Fruit fly (Drosophila melanogaster) whole organism, embryonic: Measurements from ENCODE around the gene Alg9.

Source experiments
- Blimp-1 ChIP-seq: fragments of 200-800 bp; sonication (Bioruptor generic); optimal IDR thresholded peaks from 3 replicates; lab custom pipeline; 2018; ENCODE audit warnings: missing biosample characterization, missing genetic modification characterization, mild to moderate bottlenecking, moderate library complexity, missing genetic modification reagents
- CG11504 ChIP-seq: fragments of 200-800 bp; sonication (Bioruptor generic); optimal IDR thresholded peaks from 3 replicates; lab custom pipeline; 2019; ENCODE audit warnings: missing biosample characterization, mild to moderate bottlenecking, missing genetic modification characterization, moderate library complexity
- CG11695 ChIP-seq: fragments of 200-800 bp; sonication (Bioruptor generic); IDR thresholded peaks from 3 replicates; pipeline ENCODE4 v1.3.6; 2022; ENCODE audit warnings: missing biosample characterization, missing genetic modification characterization
- CG13894 ChIP-seq: fragments of 200-800 bp; sonication (Bioruptor generic); optimal IDR thresholded peaks from 3 replicates; lab custom pipeline; 2018; ENCODE audit warnings: missing biosample characterization, mild to moderate bottlenecking, missing genetic modification characterization, moderate library complexity
- CG14710 ChIP-seq: fragments of 200-800 bp; sonication (Bioruptor generic); optimal IDR thresholded peaks from 3 replicates; lab custom pipeline; 2019; ENCODE audit warnings: missing biosample characterization, mild to moderate bottlenecking, missing genetic modification characterization, moderate library complexity
- CG15696 ChIP-seq: fragments of 200-800 bp; sonication (Bioruptor generic); optimal IDR thresholded peaks from 2 replicates; lab custom pipeline; 2019; ENCODE audit warnings: missing biosample characterization, mild to moderate bottlenecking, missing genetic modification characterization, moderate library complexity
- CG18011 ChIP-seq: fragments of 200-800 bp; sonication (Bioruptor generic); optimal IDR thresholded peaks from 2 replicates; lab custom pipeline; 2017; ENCODE audit warnings: missing biosample characterization, missing genetic modification characterization, mild to moderate bottlenecking, moderate library complexity, missing genotype
- CG2120 ChIP-seq: fragments of 200-800 bp; sonication (Bioruptor generic); optimal IDR thresholded peaks from 3 replicates; lab custom pipeline; 2016; ENCODE audit warnings: missing biosample characterization, missing genetic modification characterization
- CG30431 ChIP-seq: fragments of 200-800 bp; sonication (Bioruptor generic); optimal IDR thresholded peaks from 2 replicates; lab custom pipeline; 2017; ENCODE audit warnings: missing biosample characterization, missing genetic modification characterization
- CG32767 ChIP-seq: fragments of 200-800 bp; sonication (Bioruptor generic); IDR thresholded peaks from 2 replicates; pipeline ENCODE4 v1.3.6; 2022; ENCODE audit warnings: missing biosample characterization, missing genetic modification characterization
- CG3838 ChIP-seq: fragments of 200-800 bp; sonication (Bioruptor generic); optimal IDR thresholded peaks from 3 replicates; lab custom pipeline; 2016; ENCODE audit warnings: missing biosample characterization, missing genetic modification characterization
- CG4730 ChIP-seq: fragments of 200-800 bp; sonication (Bioruptor generic); IDR thresholded peaks from 2 replicates; pipeline ENCODE4 v1.3.6; 2022; ENCODE audit warnings: missing biosample characterization, missing genetic modification characterization
- CG6654 ChIP-seq: fragments of 200-800 bp; sonication (Bioruptor generic); optimal IDR thresholded peaks from 2 replicates; lab custom pipeline; 2017; ENCODE audit warnings: missing biosample characterization, mild to moderate bottlenecking, missing genetic modification characterization
- CG6689 ChIP-seq: fragments of 200-800 bp; sonication (Bioruptor generic); IDR thresholded peaks from 2 replicates; pipeline ENCODE4 v1.3.6; 2022; ENCODE audit warnings: missing biosample characterization, missing genetic modification characterization
- CG6765 ChIP-seq: fragments of 200-800 bp; sonication (Bioruptor generic); optimal IDR thresholded peaks from 3 replicates; lab custom pipeline; 2017; ENCODE audit warnings: missing biosample characterization, mild to moderate bottlenecking, missing genetic modification characterization
- CG8290 ChIP-seq, 3 experiments: fragments of 200-800 bp; sonication (Bioruptor generic); optimal IDR thresholded peaks; 2 replicates each; lab custom pipeline; 2016 to 2019; ENCODE audit warnings: missing biosample characterization in 3 of 3, missing genetic modification characterization in 3 of 3, mild to moderate bottlenecking in 2 of 3, moderate library complexity in 1 of 3
- CG8478 ChIP-seq: fragments of >200 bp; optimal IDR thresholded peaks from 2 replicates; lab custom pipeline; 2018
- CG8944 ChIP-seq: fragments of 200-800 bp; sonication (Bioruptor generic); optimal IDR thresholded peaks from 3 replicates; lab custom pipeline; 2016; ENCODE audit warnings: missing biosample characterization, missing genetic modification characterization
- CG9727 ChIP-seq: fragments of 200-800 bp; sonication (Bioruptor generic); optimal IDR thresholded peaks from 3 replicates; lab custom pipeline; 2017; ENCODE audit warnings: missing biosample characterization, mild to moderate bottlenecking, missing genetic modification characterization
- Camta ChIP-seq: fragments of 200-800 bp; sonication (Bioruptor generic); optimal IDR thresholded peaks from 2 replicates; lab custom pipeline; 2016; ENCODE audit warnings: missing biosample characterization, missing genetic modification characterization
- Chrac-16 ChIP-seq: fragments of 200-800 bp; sonication (Bioruptor generic); optimal IDR thresholded peaks from 3 replicates; lab custom pipeline; 2016; ENCODE audit warnings: missing biosample characterization, missing genetic modification characterization
- CkIIα-i1 ChIP-seq: fragments of 200-800 bp; sonication (Bioruptor generic); IDR thresholded peaks from 2 replicates; pipeline ENCODE4 v1.3.6; 2022; ENCODE audit warnings: missing biosample characterization, missing genetic modification characterization
- E2f1 ChIP-seq: fragments of 200-800 bp; sonication (Bioruptor generic); IDR thresholded peaks from 2 replicates; pipeline ENCODE4 v1.3.6; 2022; ENCODE audit warnings: missing biosample characterization, missing genetic modification characterization
- H15 ChIP-seq: fragments of 200-800 bp; sonication (Bioruptor generic); IDR thresholded peaks from 3 replicates; pipeline ENCODE4 v1.3.6; 2022; ENCODE audit warnings: missing biosample characterization, missing genetic modification characterization
- HLHmδ ChIP-seq: fragments of 200-800 bp; sonication (Bioruptor generic); optimal IDR thresholded peaks from 2 replicates; lab custom pipeline; 2018; ENCODE audit warnings: missing biosample characterization, mild to moderate bottlenecking, missing genetic modification characterization, moderate library complexity
- Hr78 ChIP-seq, 2 experiments: fragments of 200-800 bp in 1 of 2; fragments of >200 bp in 1 of 2; sonication (Bioruptor generic) in 1 of 2; optimal IDR thresholded peaks; 2 replicates each; lab custom pipeline; 2017 to 2019; ENCODE audit warnings: missing biosample characterization in 2 of 2, missing genetic modification characterization in 2 of 2, mild to moderate bottlenecking in 1 of 2, moderate library complexity in 1 of 2
- Jarid2 ChIP-seq: fragments of 200-800 bp; sonication (Bioruptor generic); optimal IDR thresholded peaks from 3 replicates; lab custom pipeline; 2017; ENCODE audit warnings: mild to moderate bottlenecking, missing biosample characterization, missing genetic modification reagents, missing genetic modification characterization
- Ptx1 ChIP-seq: fragments of 200-800 bp; sonication (Bioruptor generic); IDR thresholded peaks from 2 replicates; pipeline ENCODE4 v1.3.6; 2022; ENCODE audit warnings: missing biosample characterization, missing genetic modification characterization
- Rx ChIP-seq: fragments of 200-800 bp; sonication (Bioruptor generic); IDR thresholded peaks from 2 replicates; pipeline ENCODE4 v1.3.6; 2022; ENCODE audit warnings: missing biosample characterization, missing genetic modification characterization
- Sin3A ChIP-seq: fragments of >200 bp; optimal IDR thresholded peaks from 2 replicates; lab custom pipeline; 2018
- Spps ChIP-seq: fragments of 200-800 bp; sonication (Bioruptor generic); optimal IDR thresholded peaks from 2 replicates; lab custom pipeline; 2018; ENCODE audit warnings: missing biosample characterization, mild to moderate bottlenecking, missing genetic modification characterization
- bowl ChIP-seq: fragments of 200-800 bp; sonication (Bioruptor generic); IDR thresholded peaks from 2 replicates; pipeline ENCODE4 v1.3.6; 2022; ENCODE audit warnings: missing biosample characterization, missing genetic modification characterization
- chm ChIP-seq: fragments of 200-800 bp; sonication (Bioruptor generic); IDR thresholded peaks from 2 replicates; pipeline ENCODE4 v1.3.6; 2022; ENCODE audit warnings: missing biosample characterization, missing genetic modification characterization
- croc ChIP-seq: fragments of 200-800 bp; sonication (Bioruptor generic); conservative IDR thresholded peaks from 3 replicates; pipeline ENCODE4 v1.3.6; 2022; ENCODE audit warnings: missing biosample characterization, missing genetic modification characterization
- dan ChIP-seq: fragments of 200-800 bp; sonication (Bioruptor generic); IDR thresholded peaks from 2 replicates; pipeline ENCODE4 v1.3.6; 2022; ENCODE audit warnings: missing biosample characterization, missing genetic modification characterization
- dpn ChIP-seq, 2 experiments: fragments of 200-800 bp; sonication (Bioruptor generic); optimal IDR thresholded peaks; 3 replicates each; lab custom pipeline; 2016; ENCODE audit warnings: missing biosample characterization in 2 of 2, missing genetic modification characterization in 2 of 2
- gcm ChIP-seq: fragments of 200-800 bp; sonication (Bioruptor generic); optimal IDR thresholded peaks from 2 replicates; lab custom pipeline; 2019; ENCODE audit warnings: missing biosample characterization, mild to moderate bottlenecking, missing genetic modification characterization, moderate library complexity
- kni ChIP-seq: fragments of 200-800 bp; sonication (Bioruptor generic); optimal IDR thresholded peaks from 3 replicates; lab custom pipeline; 2017; ENCODE audit warnings: mild to moderate bottlenecking, missing biosample characterization, missing genetic modification reagents, missing genetic modification characterization
- lilli ChIP-seq: fragments of 200-800 bp; sonication (Bioruptor generic); optimal IDR thresholded peaks from 3 replicates; lab custom pipeline; 2016; ENCODE audit warnings: missing biosample characterization, missing genetic modification characterization
- nmo ChIP-seq: fragments of 200-800 bp; sonication (Bioruptor generic); optimal IDR thresholded peaks from 2 replicates; lab custom pipeline; 2018; ENCODE audit warnings: missing biosample characterization, mild to moderate bottlenecking, missing genetic modification characterization, moderate library complexity
- nom ChIP-seq: fragments of 200-800 bp; sonication (Bioruptor generic); optimal IDR thresholded peaks from 2 replicates; lab custom pipeline; 2017; ENCODE audit warnings: missing biosample characterization, missing genetic modification characterization, mild to moderate bottlenecking, moderate library complexity, missing genetic modification reagents
- p53 ChIP-seq: fragments of 200-800 bp; sonication (Bioruptor generic); optimal IDR thresholded peaks from 2 replicates; lab custom pipeline; 2016; ENCODE audit warnings: missing biosample characterization, missing genetic modification characterization
- prd ChIP-seq, 3 experiments: fragments of >200 bp in 2 of 3; fragments of 200-800 bp in 1 of 3; sonication (Bioruptor generic) in 1 of 3; optimal IDR thresholded peaks in 2 of 3; IDR thresholded peaks in 1 of 3; 2 replicates in 2 of 3; 3 replicates in 1 of 3; pipeline versions ENCODE4 v1.3.6 to Lab custom; 2017 to 2022; ENCODE audit warnings: missing biosample characterization in 1 of 3, missing genetic modification characterization in 1 of 3
- sd ChIP-seq: fragments of 200-800 bp; sonication (Bioruptor generic); optimal IDR thresholded peaks from 3 replicates; lab custom pipeline; 2018; ENCODE audit warnings: missing biosample characterization, mild to moderate bottlenecking, missing genetic modification characterization, moderate library complexity
- trem ChIP-seq: fragments of 200-800 bp; optimal IDR thresholded peaks from 3 replicates; lab custom pipeline; 2019; ENCODE audit warnings: missing biosample characterization, mild to moderate bottlenecking, missing genetic modification characterization, moderate library complexity
- wek ChIP-seq: fragments of 200-800 bp; sonication (Bioruptor generic); optimal IDR thresholded peaks from 3 replicates; lab custom pipeline; 2018; ENCODE audit warnings: missing biosample characterization, mild to moderate bottlenecking, missing genetic modification characterization, moderate library complexity
- wor ChIP-seq: fragments of 200-800 bp; sonication (Bioruptor generic); IDR thresholded peaks from 2 replicates; pipeline ENCODE4 v1.3.6; 2022; ENCODE audit warnings: missing biosample characterization, missing genetic modification characterization
- zen ChIP-seq: fragments of 200-800 bp; sonication (Bioruptor generic); optimal IDR thresholded peaks from 3 replicates; lab custom pipeline; 2018; ENCODE audit warnings: missing biosample characterization, mild to moderate bottlenecking, missing genetic modification characterization, moderate library complexity
- zfh1 ChIP-seq: fragments of 200-800 bp; sonication (Bioruptor generic); IDR thresholded peaks from 3 replicates; pipeline ENCODE4 v1.3.6; 2022; ENCODE audit warnings: missing biosample characterization, missing genetic modification characterization

Alg9 gene

dm6 chr3R:25207405-25208003, 13.9 kb upstream of the Alg9 start (continued):
- TF ChIP-seq CG8944 (no peak), Chrac-16 (GFP tag; lab: Kevin White, UChicago) (peak; percentile 68), lilli (GFP tag; lab: Kevin White, UChicago) (peak; percentile 66), CG8290 (GFP tag; optimal IDR thresholded peaks at IDR 0.05; lab: Kevin White, UChicago) (peak; percentile 26), CG8290 (tag; optimal IDR thresholded peaks at IDR 0.05; lab: Kevin White, UChicago) (peak in 1 of 2 experiments; percentile 39), CG4730 (GFP tag; lab: Robert Waterston, UW) (peak; percentile 32; the same call in 1 of the 2 replicates), CG11695 (peak; percentile 86), CG18011 (GFP tag; lab: Kevin White, UChicago) (peak; percentile 7), Sin3A (no peak), H15 (GFP tag; lab: Robert Waterston, UW) (peak; percentile 58; the same call in 2 of the 3 replicates), CkIIα-i1 (no peak), HLHmδ (GFP tag; lab: Kevin White, UChicago) (no peak), Spps (tag; lab: Kevin White, UChicago) (peak; percentile 39), kni (GFP tag; lab: Kevin White, UChicago) (no peak), wor (GFP tag; lab: Robert Waterston, UW) (peak; percentile 27; the same call in 1 of the 2 replicates), CG11504 (tag; lab: Kevin White, UChicago) (peak; percentile 86), p53 (no peak), trem (tag; lab: Kevin White, UChicago) (peak; percentile 67), Camta (GFP tag; lab: Kevin White, UChicago) (peak; percentile 40), Hr78 (GFP tag; optimal IDR thresholded peaks at IDR 0.05; lab: Kevin White, UChicago) (peak in 1 of 2 experiments; percentile 58), CG15696 (peak; percentile 64), E2f1 (GFP tag; lab: Robert Waterston, UW) (peak; percentile 53), CG2120 (GFP tag; lab: Kevin White, UChicago) (peak; percentile 55), CG6689 (GFP tag; lab: Robert Waterston, UW) (peak; percentile 82), zen (tag; lab: Kevin White, UChicago) (peak; percentile 27), croc (GFP tag; lab: Robert Waterston, UW) (peak; percentile 70), Rx (peak; percentile 64; the same call in 1 of the 2 replicates), dpn (GFP tag; optimal IDR thresholded peaks at IDR 0.05; lab: Kevin White, UChicago) (peak; percentile 41 to 70), CG14710 (peak; percentile 74), CG9727 (GFP tag; lab: Kevin White, UChicago) (peak; percentile 70), zfh1 (GFP tag; lab: Robert Waterston, UW) (peak; percentile 75), sd (tag; lab: Kevin White, UChicago) (peak; percentile 32), CG13894 (no peak), nom (peak; percentile 67), CG8478 (lab: Kevin White, UChicago) (no peak), CG6654 (GFP tag; lab: Kevin White, UChicago) (peak; percentile 49), wek (GFP tag; lab: Kevin White, UChicago) (peak; percentile 44), gcm (GFP tag; lab: Kevin White, UChicago) (peak; percentile 79), Blimp-1 (GFP tag; lab: Kevin White, UChicago) (peak; percentile 78), CG6765 (GFP tag; lab: Kevin White, UChicago) (peak; percentile 23), CG3838 (GFP tag; lab: Kevin White, UChicago) (no peak), prd (optimal IDR thresholded peaks at IDR 0.05; lab: Kevin White, UChicago) (no peak), prd (GFP tag; IDR thresholded peaks at IDR 0.05; lab: Robert Waterston, UW) (peak; percentile 79), Jarid2 (GFP tag; lab: Kevin White, UChicago) (no peak), dan (no peak), Ptx1 (peak; percentile 71), CG30431 (GFP tag; lab: Kevin White, UChicago) (peak; percentile 29), chm (GFP tag; lab: Robert Waterston, UW) (no peak; the same call in 1 of the 2 replicates), nmo (peak; percentile 83), bowl (GFP tag; lab: Robert Waterston, UW) (no peak), CG32767 (peak; percentile 69)
